Worm (Caenorhabditis elegans) whole organism, L2 larva: ENCODE data around the gene clec-32.

Experiments used
- ama-1 ChIP-seq: fragments of 150-350 bp; optimal IDR thresholded peaks from 2 replicates; lab custom pipeline; 2018; ENCODE audit warnings: inconsistent platforms
- elt-3 ChIP-seq: sonication (generic microtip); optimal IDR thresholded peaks from 2 replicates; lab custom pipeline; 2017; ENCODE audit warnings: missing biosample characterization, missing genetic modification characterization
- nhr-12 ChIP-seq: fragments of 150-350 bp; optimal IDR thresholded peaks from 2 replicates; lab custom pipeline; 2014; ENCODE audit warnings: missing biosample characterization, missing genetic modification characterization
- nhr-237 ChIP-seq: fragments of 150-350 bp; optimal IDR thresholded peaks from 2 replicates; lab custom pipeline; 2014; ENCODE audit warnings: missing biosample characterization, missing genetic modification characterization
- zag-1 ChIP-seq: fragments of 150-350 bp; optimal IDR thresholded peaks from 2 replicates; lab custom pipeline; 2014; ENCODE audit warnings: missing biosample characterization, missing genetic modification characterization

- TF ChIP-seq ama-1 (lab: Kevin White, UChicago), result no peak
- TF ChIP-seq nhr-12 (tag; lab: Kevin White, UChicago), result no peak
- TF ChIP-seq nhr-237 (tag; lab: Kevin White, UChicago), result no peak
- TF ChIP-seq elt-3, result no peak
- no peak for TF ChIP-seq zag-1 (tag; lab: Kevin White, UChicago)
Observed at ce11 chrV:16869740-16870139, 8.1 kb upstream of the clec-32 start, which contains the start of gene clec-33.
